Fruit fly (Drosophila melanogaster) whole organism, embryonic: Measurements from ENCODE around the gene CG5886.

Experiments used
- Atf-2 ChIP-seq: fragments of 200-800 bp; sonication (Bioruptor generic); optimal IDR thresholded peaks from 2 replicates; lab custom pipeline; 2016; ENCODE audit warnings: missing biosample characterization, missing genetic modification characterization
- C15 ChIP-seq: fragments of 200-800 bp; sonication (Bioruptor generic); IDR thresholded peaks from 3 replicates; pipeline ENCODE4 v1.3.6; 2022; ENCODE audit warnings: missing biosample characterization, missing genetic modification characterization
- CG10462 ChIP-seq: fragments of 200-800 bp; sonication (Bioruptor generic); optimal IDR thresholded peaks from 2 replicates; lab custom pipeline; 2016; ENCODE audit warnings: missing biosample characterization, missing genetic modification characterization
- CG10654 ChIP-seq: fragments of 200-800 bp; sonication (Bioruptor generic); optimal IDR thresholded peaks from 2 replicates; lab custom pipeline; 2016; ENCODE audit warnings: missing biosample characterization, missing genetic modification characterization
- CG10959 ChIP-seq: fragments of 200-800 bp; sonication (Bioruptor generic); IDR thresholded peaks from 2 replicates; pipeline ENCODE4 v1.3.6; 2022; ENCODE audit warnings: missing biosample characterization, missing genetic modification characterization
- CG11398 ChIP-seq: fragments of 200-800 bp; sonication (Bioruptor generic); optimal IDR thresholded peaks from 2 replicates; lab custom pipeline; 2016; ENCODE audit warnings: missing biosample characterization, missing genetic modification characterization
- CG11696 ChIP-seq: fragments of 200-800 bp; sonication (Bioruptor generic); IDR thresholded peaks from 2 replicates; pipeline ENCODE4 v1.3.6; 2022; ENCODE audit warnings: missing biosample characterization, missing genetic modification characterization
- CG1233 ChIP-seq: fragments of 200-800 bp; sonication (Bioruptor generic); optimal IDR thresholded peaks from 4 replicates; lab custom pipeline; 2018; ENCODE audit warnings: missing biosample characterization, mild to moderate bottlenecking, missing genetic modification characterization
- CG12659 ChIP-seq: fragments of 200-800 bp; sonication (Bioruptor generic); optimal IDR thresholded peaks from 3 replicates; lab custom pipeline; 2017; ENCODE audit warnings: mild to moderate bottlenecking, missing biosample characterization, missing genetic modification reagents, missing genetic modification characterization
- CG1647 ChIP-seq: fragments of 200-800 bp; sonication (Bioruptor generic); optimal IDR thresholded peaks from 3 replicates; lab custom pipeline; 2016; ENCODE audit warnings: missing biosample characterization, missing genetic modification characterization
- CG18619 ChIP-seq: fragments of 200-800 bp; sonication (Bioruptor generic); optimal IDR thresholded peaks from 3 replicates; lab custom pipeline; 2017; ENCODE audit warnings: missing biosample characterization, mild to moderate bottlenecking, missing genetic modification characterization
- CG3065 ChIP-seq: fragments of 200-800 bp; sonication (Bioruptor generic); optimal IDR thresholded peaks from 2 replicates; lab custom pipeline; 2016; ENCODE audit warnings: missing biosample characterization, missing genetic modification characterization
- CG34422 ChIP-seq: fragments of 200-800 bp; sonication (Bioruptor generic); IDR thresholded peaks from 3 replicates; pipeline ENCODE4 v1.3.6; 2022; ENCODE audit warnings: missing biosample characterization, missing genetic modification characterization
- CG7786 ChIP-seq: fragments of 200-800 bp; sonication (Bioruptor generic); optimal IDR thresholded peaks from 2 replicates; lab custom pipeline; 2016; ENCODE audit warnings: missing biosample characterization, missing genetic modification characterization
- CG7839 ChIP-seq: fragments of 200-800 bp; sonication (Bioruptor generic); optimal IDR thresholded peaks from 3 replicates; lab custom pipeline; 2018; ENCODE audit warnings: missing biosample characterization, mild to moderate bottlenecking, missing genetic modification characterization, moderate library complexity
- CTCF ChIP-seq: fragments of 200-800 bp; sonication (Bioruptor generic); optimal IDR thresholded peaks from 2 replicates; lab custom pipeline; 2017; ENCODE audit warnings: missing biosample characterization, mild to moderate bottlenecking, missing genetic modification characterization, moderate library complexity
- Chrac-16 ChIP-seq: fragments of 200-800 bp; sonication (Bioruptor generic); optimal IDR thresholded peaks from 3 replicates; lab custom pipeline; 2016; ENCODE audit warnings: missing biosample characterization, missing genetic modification characterization
- Doc2 ChIP-seq: fragments of 200-800 bp; sonication (Bioruptor generic); IDR thresholded peaks from 2 replicates; pipeline ENCODE4 v1.3.6; 2022; ENCODE audit warnings: missing biosample characterization, missing genetic modification characterization
- Doc3 ChIP-seq: fragments of 200-800 bp; sonication (Bioruptor generic); IDR thresholded peaks from 3 replicates; pipeline ENCODE4 v1.3.6; 2022; ENCODE audit warnings: missing biosample characterization, missing genetic modification characterization; ENCODE audit not compliant: partially characterized antibody
- E2f1 ChIP-seq: fragments of 200-800 bp; sonication (Bioruptor generic); IDR thresholded peaks from 2 replicates; pipeline ENCODE4 v1.3.6; 2022; ENCODE audit warnings: missing biosample characterization, missing genetic modification characterization
- E2f2 ChIP-seq: fragments of 200-800 bp; sonication (Bioruptor generic); IDR thresholded peaks from 2 replicates; pipeline ENCODE4 v1.3.6; 2022; ENCODE audit warnings: missing biosample characterization, missing genetic modification characterization
- HLH54F ChIP-seq: fragments of 200-800 bp; sonication (Bioruptor generic); optimal IDR thresholded peaks from 3 replicates; lab custom pipeline; 2016; ENCODE audit warnings: missing biosample characterization, missing genetic modification characterization
- Hr39 ChIP-seq: fragments of >200 bp; optimal IDR thresholded peaks from 2 replicates; lab custom pipeline; 2017
- Kr ChIP-seq: fragments of 200-800 bp; sonication (Bioruptor generic); optimal IDR thresholded peaks from 2 replicates; lab custom pipeline; 2017; ENCODE audit warnings: missing biosample characterization, mild to moderate bottlenecking, missing genetic modification characterization
- Lim3 ChIP-seq: fragments of 200-800 bp; sonication (Bioruptor generic); IDR thresholded peaks from 2 replicates; pipeline ENCODE4 v1.3.6; 2022; ENCODE audit warnings: missing biosample characterization, missing genetic modification characterization
- Nf-YB ChIP-seq: fragments of 200-800 bp; sonication (Bioruptor generic); optimal IDR thresholded peaks from 3 replicates; lab custom pipeline; 2019; ENCODE audit warnings: missing biosample characterization, mild to moderate bottlenecking, missing genetic modification characterization, moderate library complexity
- Nf-YC ChIP-seq: fragments of 200-800 bp; optimal IDR thresholded peaks from 3 replicates; lab custom pipeline; 2019; ENCODE audit warnings: missing biosample characterization, mild to moderate bottlenecking, missing genetic modification characterization, moderate library complexity
- Sox102F ChIP-seq: fragments of 200-800 bp; sonication (Bioruptor generic); optimal IDR thresholded peaks from 2 replicates; lab custom pipeline; 2018; ENCODE audit warnings: missing biosample characterization, mild to moderate bottlenecking, missing genetic modification characterization, moderate library complexity
- Spps ChIP-seq: fragments of 200-800 bp; sonication (Bioruptor generic); optimal IDR thresholded peaks from 2 replicates; lab custom pipeline; 2018; ENCODE audit warnings: missing biosample characterization, mild to moderate bottlenecking, missing genetic modification characterization
- Sry-β ChIP-seq: fragments of 200-800 bp; sonication (Bioruptor generic); optimal IDR thresholded peaks from 2 replicates; lab custom pipeline; 2018; ENCODE audit warnings: missing biosample characterization, mild to moderate bottlenecking, missing genetic modification characterization, moderate library complexity
- Xrp1 ChIP-seq: fragments of 200-800 bp; sonication (Bioruptor generic); IDR thresholded peaks from 2 replicates; pipeline ENCODE4 v1.3.6; 2022; ENCODE audit warnings: missing biosample characterization, missing genetic modification characterization
- amos ChIP-seq: fragments of 200-800 bp; sonication (Bioruptor generic); IDR thresholded peaks from 2 replicates; pipeline ENCODE4 v1.3.6; 2022; ENCODE audit warnings: missing biosample characterization, missing genetic modification characterization; ENCODE audit not compliant: partially characterized antibody
- bcd ChIP-seq: fragments of 200-800 bp; sonication (Bioruptor generic); optimal IDR thresholded peaks from 2 replicates; lab custom pipeline; 2017; ENCODE audit warnings: missing biosample characterization, mild to moderate bottlenecking, missing genetic modification characterization
- chif ChIP-seq, 2 experiments: fragments of 200-800 bp; sonication (Bioruptor generic); optimal IDR thresholded peaks; 3 replicates each; lab custom pipeline; 2016; ENCODE audit warnings: missing biosample characterization in 2 of 2, missing genetic modification characterization in 2 of 2
- crc ChIP-seq: fragments of 200-800 bp; sonication (Bioruptor generic); optimal IDR thresholded peaks from 2 replicates; lab custom pipeline; 2016; ENCODE audit warnings: missing biosample characterization, missing genetic modification characterization
- dan ChIP-seq: fragments of 200-800 bp; sonication (Bioruptor generic); IDR thresholded peaks from 2 replicates; pipeline ENCODE4 v1.3.6; 2022; ENCODE audit warnings: missing biosample characterization, missing genetic modification characterization
- fd64A ChIP-seq: fragments of 200-800 bp; sonication (Bioruptor generic); optimal IDR thresholded peaks from 3 replicates; lab custom pipeline; 2018; ENCODE audit warnings: missing biosample characterization, mild to moderate bottlenecking, missing genetic modification characterization
- gcm ChIP-seq: fragments of 200-800 bp; sonication (Bioruptor generic); optimal IDR thresholded peaks from 2 replicates; lab custom pipeline; 2019; ENCODE audit warnings: missing biosample characterization, mild to moderate bottlenecking, missing genetic modification characterization, moderate library complexity
- insv ChIP-seq, 2 experiments: fragments of 200-800 bp; sonication (Bioruptor generic); optimal IDR thresholded peaks; 3 replicates each; lab custom pipeline; 2016 to 2018; ENCODE audit warnings: missing biosample characterization in 2 of 2, missing genetic modification characterization in 2 of 2
- klu ChIP-seq: fragments of 200-800 bp; sonication (Bioruptor generic); IDR thresholded peaks from 2 replicates; pipeline ENCODE4 v1.3.6; 2022; ENCODE audit warnings: missing biosample characterization, missing genetic modification characterization
- lilli ChIP-seq: fragments of 200-800 bp; sonication (Bioruptor generic); optimal IDR thresholded peaks from 3 replicates; lab custom pipeline; 2016; ENCODE audit warnings: missing biosample characterization, missing genetic modification characterization
- lola ChIP-seq, 3 experiments: fragments of >200 bp in 2 of 3; fragments of 200-800 bp in 1 of 3; sonication (Bioruptor generic) in 1 of 3; optimal IDR thresholded peaks; 2 replicates each; lab custom pipeline; 2017 to 2019; ENCODE audit warnings: missing biosample characterization in 3 of 3, missing genetic modification characterization in 3 of 3, mild to moderate bottlenecking in 1 of 3, moderate library complexity in 1 of 3
- luna ChIP-seq: fragments of 200-800 bp; sonication (Bioruptor generic); optimal IDR thresholded peaks from 2 replicates; lab custom pipeline; 2016; ENCODE audit warnings: missing biosample characterization, missing genetic modification characterization
- sisA ChIP-seq: fragments of 200-800 bp; sonication (Bioruptor generic); IDR thresholded peaks from 2 replicates; pipeline ENCODE4 v1.3.6; 2022; ENCODE audit warnings: missing biosample characterization, missing genetic modification characterization
- slbo ChIP-seq: fragments of 200-800 bp; sonication (Bioruptor generic); IDR thresholded peaks from 2 replicates; pipeline ENCODE4 v1.3.6; 2022; ENCODE audit warnings: missing biosample characterization, missing genetic modification characterization
- sr ChIP-seq: fragments of 200-800 bp; sonication (Bioruptor generic); IDR thresholded peaks from 3 replicates; pipeline ENCODE4 v1.3.6; 2022; ENCODE audit warnings: missing biosample characterization, missing genetic modification characterization
- stwl ChIP-seq: fragments of 200-800 bp; sonication (Bioruptor generic); optimal IDR thresholded peaks from 3 replicates; lab custom pipeline; 2018; ENCODE audit warnings: missing biosample characterization, mild to moderate bottlenecking, missing genetic modification characterization, moderate library complexity
- trem ChIP-seq: fragments of 200-800 bp; optimal IDR thresholded peaks from 3 replicates; lab custom pipeline; 2019; ENCODE audit warnings: missing biosample characterization, mild to moderate bottlenecking, missing genetic modification characterization, moderate library complexity
- vfl ChIP-seq: fragments of 200-800 bp; sonication (Bioruptor generic); optimal IDR thresholded peaks from 2 replicates; lab custom pipeline; 2016; ENCODE audit warnings: missing biosample characterization, missing genetic modification characterization
- vnd ChIP-seq: fragments of 200-800 bp; sonication (Bioruptor generic); IDR thresholded peaks from 3 replicates; pipeline ENCODE4 v1.3.6; 2022; ENCODE audit warnings: missing biosample characterization, missing genetic modification characterization; ENCODE audit not compliant: partially characterized antibody
- zen ChIP-seq: fragments of 200-800 bp; sonication (Bioruptor generic); optimal IDR thresholded peaks from 3 replicates; lab custom pipeline; 2018; ENCODE audit warnings: missing biosample characterization, mild to moderate bottlenecking, missing genetic modification characterization, moderate library complexity

Gene CG5886

dm6 chr3R:25888307-25889075 is 37.1 kb downstream of the CG5886 start, which contains the start of gene Lnk (continued):
- TF ChIP-seq slbo, result peak; percentile 21; the same call in 1 of the 2 replicates
- TF ChIP-seq CG18619 (GFP tag; lab: Kevin White, UChicago), result no peak
- no peak for TF ChIP-seq Doc2 (GFP tag; lab: Robert Waterston, UW)
- no peak for TF ChIP-seq CG7786 (GFP tag; lab: Kevin White, UChicago)
- no peak for TF ChIP-seq CG1233 (GFP tag; lab: Kevin White, UChicago)
- no peak for TF ChIP-seq CG3065
- peak; percentile 78 for TF ChIP-seq vnd (GFP tag; lab: Robert Waterston, UW)
- TF ChIP-seq insv (GFP tag; optimal IDR thresholded peaks at IDR 0.05; lab: Kevin White, UChicago), result peak in 1 of 2 experiments; percentile 71
- peak; percentile 97 for TF ChIP-seq amos
- TF ChIP-seq Spps (tag; lab: Kevin White, UChicago), result no peak
- TF ChIP-seq lilli, result no peak
- TF ChIP-seq dan (GFP tag; lab: Robert Waterston, UW), result no peak
- no peak for TF ChIP-seq fd64A
- TF ChIP-seq stwl, result peak; percentile 51
- TF ChIP-seq C15 (GFP tag; lab: Robert Waterston, UW), result no peak
- no peak for TF ChIP-seq Xrp1
- TF ChIP-seq lola (GFP tag; optimal IDR thresholded peaks at IDR 0.05; lab: Kevin White, UChicago), result no peak
- peak; percentile 80 for TF ChIP-seq Doc3
- TF ChIP-seq gcm (GFP tag; lab: Kevin White, UChicago), result no peak
- no peak for TF ChIP-seq CG7839
- TF ChIP-seq HLH54F (GFP tag; lab: Kevin White, UChicago), result peak; percentile 0
- TF ChIP-seq sr (GFP tag; lab: Robert Waterston, UW), result peak; percentile 95
- no peak for TF ChIP-seq Hr39
- no peak for TF ChIP-seq chif (GFP tag; optimal IDR thresholded peaks at IDR 0.05; lab: Kevin White, UChicago)
- peak; percentile 75 for TF ChIP-seq trem
- TF ChIP-seq CG10959 (GFP tag; lab: Robert Waterston, UW), result no peak
- TF ChIP-seq Sox102F, result no peak
- TF ChIP-seq CTCF (GFP tag; lab: Kevin White, UChicago), result peak; percentile 88
- no peak for TF ChIP-seq Sry-β (GFP tag; lab: Kevin White, UChicago)
- TF ChIP-seq E2f2 (GFP tag; lab: Robert Waterston, UW), result peak; percentile 98
- TF ChIP-seq sisA (GFP tag; lab: Robert Waterston, UW), result no peak
- TF ChIP-seq Kr (GFP tag; lab: Kevin White, UChicago), result no peak
- TF ChIP-seq bcd (GFP tag; lab: Kevin White, UChicago), result no peak
- TF ChIP-seq CG1647, result peak; percentile 2
- TF ChIP-seq Atf-2 (GFP tag; lab: Kevin White, UChicago), result no peak
- TF ChIP-seq vfl (GFP tag; lab: Kevin White, UChicago), result no peak
- no peak for TF ChIP-seq E2f1 (GFP tag; lab: Robert Waterston, UW)
- TF ChIP-seq CG10654 (GFP tag; lab: Kevin White, UChicago), result no peak
- peak; percentile 34; the same call in 1 of the 2 replicates for TF ChIP-seq klu
- TF ChIP-seq zen, result peak; percentile 30
- TF ChIP-seq Nf-YB (GFP tag; lab: Kevin White, UChicago), result no peak
- peak; percentile 23 for TF ChIP-seq Nf-YC
- no peak for TF ChIP-seq crc
- peak; percentile 73 for TF ChIP-seq CG12659 (GFP tag; lab: Kevin White, UChicago)
- TF ChIP-seq CG11696 (GFP tag; lab: Robert Waterston, UW), result no peak
- no peak for TF ChIP-seq luna (GFP tag; lab: Kevin White, UChicago)
- no peak for TF ChIP-seq CG10462 (GFP tag; lab: Kevin White, UChicago)
- TF ChIP-seq Lim3 (GFP tag; lab: Robert Waterston, UW), result no peak
- TF ChIP-seq CG11398 (GFP tag; lab: Kevin White, UChicago), result no peak
- TF ChIP-seq Chrac-16 (GFP tag; lab: Kevin White, UChicago), result no peak
- TF ChIP-seq CG34422 (GFP tag; lab: Robert Waterston, UW), result no peak
